Fruit fly (Drosophila melanogaster) whole organism, embryonic: ENCODE data around the gene CG10232.

Experiments
- Antp ChIP-seq: fragments of 200-800 bp; sonication (Bioruptor generic); optimal IDR thresholded peaks from 3 replicates; lab custom pipeline; 2016; ENCODE audit warnings: missing biosample characterization, missing genetic modification characterization
- Asciz ChIP-seq: fragments of 200-800 bp; sonication (Bioruptor generic); optimal IDR thresholded peaks from 2 replicates; lab custom pipeline; 2017; ENCODE audit warnings: missing biosample characterization, mild to moderate bottlenecking, missing genetic modification characterization, missing genetic modification reagents
- C15 ChIP-seq: fragments of 200-800 bp; sonication (Bioruptor generic); IDR thresholded peaks from 3 replicates; pipeline ENCODE4 v1.3.6; 2022; ENCODE audit warnings: missing biosample characterization, missing genetic modification characterization
- CG10267 ChIP-seq: fragments of 200-800 bp; sonication (Bioruptor generic); optimal IDR thresholded peaks from 2 replicates; lab custom pipeline; 2018; ENCODE audit warnings: missing biosample characterization, mild to moderate bottlenecking, missing genetic modification characterization, moderate library complexity
- CG10565 ChIP-seq: fragments of 200-800 bp; sonication (Bioruptor generic); optimal IDR thresholded peaks from 3 replicates; lab custom pipeline; 2016; ENCODE audit warnings: missing biosample characterization, mild to moderate bottlenecking, missing genetic modification characterization
- CG10959 ChIP-seq: fragments of 200-800 bp; sonication (Bioruptor generic); IDR thresholded peaks from 2 replicates; pipeline ENCODE4 v1.3.6; 2022; ENCODE audit warnings: missing biosample characterization, missing genetic modification characterization
- CG10979 ChIP-seq: fragments of 200-800 bp; sonication (Bioruptor generic); optimal IDR thresholded peaks from 2 replicates; lab custom pipeline; 2018; ENCODE audit warnings: missing biosample characterization, mild to moderate bottlenecking, missing genetic modification characterization, moderate library complexity
- CG11723 ChIP-seq: fragments of 200-800 bp; sonication (Bioruptor generic); optimal IDR thresholded peaks from 2 replicates; lab custom pipeline; 2017; ENCODE audit warnings: missing biosample characterization, mild to moderate bottlenecking, missing genetic modification characterization
- CG12071 ChIP-seq: fragments of 200-800 bp; sonication (Bioruptor generic); optimal IDR thresholded peaks from 3 replicates; lab custom pipeline; 2018; ENCODE audit warnings: missing biosample characterization, mild to moderate bottlenecking, missing genetic modification characterization
- CG13123 ChIP-seq: fragments of 200-800 bp; sonication (Bioruptor generic); optimal IDR thresholded peaks from 2 replicates; lab custom pipeline; 2016; ENCODE audit warnings: missing biosample characterization, missing genetic modification characterization
- CG13624 ChIP-seq: fragments of 200-800 bp; sonication (Bioruptor generic); optimal IDR thresholded peaks from 2 replicates; lab custom pipeline; 2016; ENCODE audit warnings: missing biosample characterization, missing genetic modification characterization
- CG13775 ChIP-seq: fragments of 200-800 bp; sonication (Bioruptor generic); optimal IDR thresholded peaks from 3 replicates; lab custom pipeline; 2017; ENCODE audit warnings: missing biosample characterization, mild to moderate bottlenecking, missing genetic modification characterization
- CG2116 ChIP-seq: fragments of 200-800 bp; sonication (Bioruptor generic); optimal IDR thresholded peaks from 3 replicates; lab custom pipeline; 2018; ENCODE audit warnings: missing biosample characterization, mild to moderate bottlenecking, missing genetic modification characterization
- CG2202 ChIP-seq: fragments of 200-800 bp; sonication (Bioruptor generic); optimal IDR thresholded peaks from 2 replicates; lab custom pipeline; 2018; ENCODE audit warnings: missing biosample characterization, mild to moderate bottlenecking, missing genetic modification characterization
- CG31224 ChIP-seq: fragments of 200-800 bp; sonication (Bioruptor generic); IDR thresholded peaks from 2 replicates; pipeline ENCODE4 v1.3.6; 2022; ENCODE audit warnings: missing biosample characterization, missing genetic modification characterization
- CG4328 ChIP-seq: fragments of 200-800 bp; sonication (Bioruptor generic); optimal IDR thresholded peaks from 3 replicates; lab custom pipeline; 2017; ENCODE audit warnings: missing biosample characterization, missing genetic modification reagents, missing genetic modification characterization
- CG4854 ChIP-seq: fragments of 200-800 bp; sonication (Bioruptor generic); optimal IDR thresholded peaks from 2 replicates; lab custom pipeline; 2016; ENCODE audit warnings: missing biosample characterization, missing genetic modification characterization, inconsistent platforms
- CG6654 ChIP-seq: fragments of 200-800 bp; sonication (Bioruptor generic); optimal IDR thresholded peaks from 2 replicates; lab custom pipeline; 2017; ENCODE audit warnings: missing biosample characterization, mild to moderate bottlenecking, missing genetic modification characterization
- CG6765 ChIP-seq: fragments of 200-800 bp; sonication (Bioruptor generic); optimal IDR thresholded peaks from 3 replicates; lab custom pipeline; 2017; ENCODE audit warnings: missing biosample characterization, mild to moderate bottlenecking, missing genetic modification characterization
- CG8281 ChIP-seq: fragments of 200-800 bp; sonication (Bioruptor generic); optimal IDR thresholded peaks from 2 replicates; lab custom pipeline; 2018; ENCODE audit warnings: missing biosample characterization, mild to moderate bottlenecking, missing genetic modification characterization, moderate library complexity
- CG9932 ChIP-seq: fragments of 200-800 bp; sonication (Bioruptor generic); IDR thresholded peaks from 2 replicates; pipeline ENCODE4 v1.3.6; 2022; ENCODE audit warnings: missing biosample characterization, missing genetic modification characterization
- Chrac-16 ChIP-seq: fragments of 200-800 bp; sonication (Bioruptor generic); optimal IDR thresholded peaks from 3 replicates; lab custom pipeline; 2016; ENCODE audit warnings: missing biosample characterization, missing genetic modification characterization
- D19B ChIP-seq: fragments of 200-800 bp; sonication (Bioruptor generic); optimal IDR thresholded peaks from 2 replicates; lab custom pipeline; 2017; ENCODE audit warnings: missing biosample characterization, mild to moderate bottlenecking, missing genetic modification characterization
- Dip2 ChIP-seq: fragments of 200-800 bp; sonication (Bioruptor generic); IDR thresholded peaks from 2 replicates; pipeline ENCODE4 v1.3.6; 2022; ENCODE audit warnings: missing biosample characterization, missing genetic modification characterization
- Fer2 ChIP-seq: fragments of 200-800 bp; sonication (Bioruptor generic); optimal IDR thresholded peaks from 2 replicates; lab custom pipeline; 2018; ENCODE audit warnings: missing biosample characterization, mild to moderate bottlenecking, missing genetic modification characterization, moderate library complexity
- GATAe ChIP-seq: fragments of 200-800 bp; sonication (Bioruptor generic); conservative IDR thresholded peaks from 2 replicates; pipeline ENCODE4 v1.3.6; 2022; ENCODE audit warnings: missing biosample characterization, missing genetic modification characterization
- HLHmδ ChIP-seq: fragments of 200-800 bp; sonication (Bioruptor generic); optimal IDR thresholded peaks from 2 replicates; lab custom pipeline; 2018; ENCODE audit warnings: missing biosample characterization, mild to moderate bottlenecking, missing genetic modification characterization, moderate library complexity
- Lhr ChIP-seq: fragments of 200-800 bp; sonication (Bioruptor generic); optimal IDR thresholded peaks from 3 replicates; lab custom pipeline; 2017; ENCODE audit warnings: mild to moderate bottlenecking, missing biosample characterization, missing genetic modification reagents, missing genetic modification characterization
- MBD-R2 ChIP-seq: fragments of 200-800 bp; sonication (Bioruptor generic); IDR thresholded peaks from 2 replicates; pipeline ENCODE4 v1.3.6; 2022; ENCODE audit warnings: missing biosample characterization, missing genetic modification characterization
- MESR4 ChIP-seq: fragments of 200-800 bp; sonication (Bioruptor generic); optimal IDR thresholded peaks from 2 replicates; lab custom pipeline; 2018; ENCODE audit warnings: missing biosample characterization, mild to moderate bottlenecking, missing genetic modification characterization, moderate library complexity
- Oaz ChIP-seq: fragments of 200-800 bp; sonication (Bioruptor generic); IDR thresholded peaks from 2 replicates; pipeline ENCODE4 v1.3.6; 2022; ENCODE audit warnings: missing biosample characterization, missing genetic modification characterization
- Six4 ChIP-seq: fragments of 200-800 bp; sonication (Bioruptor generic); optimal IDR thresholded peaks from 2 replicates; lab custom pipeline; 2016; ENCODE audit warnings: missing biosample characterization, missing genetic modification characterization
- Sox102F ChIP-seq: fragments of 200-800 bp; sonication (Bioruptor generic); optimal IDR thresholded peaks from 2 replicates; lab custom pipeline; 2018; ENCODE audit warnings: missing biosample characterization, mild to moderate bottlenecking, missing genetic modification characterization, moderate library complexity
- Usf ChIP-seq: fragments of 200-800 bp; sonication (Bioruptor generic); optimal IDR thresholded peaks from 2 replicates; lab custom pipeline; 2017; ENCODE audit warnings: missing genotype, missing biosample characterization, missing genetic modification characterization
- Xrp1 ChIP-seq: fragments of 200-800 bp; sonication (Bioruptor generic); IDR thresholded peaks from 2 replicates; pipeline ENCODE4 v1.3.6; 2022; ENCODE audit warnings: missing biosample characterization, missing genetic modification characterization
- dati ChIP-seq: fragments of 200-800 bp; sonication (Bioruptor generic); IDR thresholded peaks from 2 replicates; pipeline ENCODE4 v1.3.6; 2022; ENCODE audit warnings: missing biosample characterization, missing genetic modification characterization
- dysf ChIP-seq: fragments of 200-800 bp; sonication (Bioruptor generic); IDR thresholded peaks from 3 replicates; pipeline ENCODE4 v1.3.6; 2022; ENCODE audit warnings: missing biosample characterization, missing genetic modification characterization
- ewg ChIP-seq: fragments of 200-800 bp; sonication (Bioruptor generic); optimal IDR thresholded peaks from 3 replicates; lab custom pipeline; 2017; ENCODE audit warnings: mild to moderate bottlenecking, missing biosample characterization, missing genetic modification reagents, missing genetic modification characterization
- exex ChIP-seq: fragments of 200-800 bp; sonication (Bioruptor generic); optimal IDR thresholded peaks from 4 replicates; lab custom pipeline; 2018; ENCODE audit warnings: missing biosample characterization, mild to moderate bottlenecking, missing genetic modification characterization, moderate library complexity
- ind ChIP-seq: fragments of 200-800 bp; sonication (Bioruptor generic); optimal IDR thresholded peaks from 3 replicates; lab custom pipeline; 2016; ENCODE audit warnings: missing biosample characterization, missing genetic modification characterization
- jing ChIP-seq: fragments of 200-800 bp; sonication (Bioruptor generic); optimal IDR thresholded peaks from 2 replicates; lab custom pipeline; 2018; ENCODE audit warnings: missing biosample characterization, mild to moderate bottlenecking, missing genetic modification characterization
- kni ChIP-seq: fragments of 200-800 bp; sonication (Bioruptor generic); optimal IDR thresholded peaks from 3 replicates; lab custom pipeline; 2017; ENCODE audit warnings: mild to moderate bottlenecking, missing biosample characterization, missing genetic modification reagents, missing genetic modification characterization
- lbe ChIP-seq: fragments of 200-800 bp; sonication (Bioruptor generic); optimal IDR thresholded peaks from 2 replicates; lab custom pipeline; 2016; ENCODE audit warnings: missing biosample characterization, mild to moderate bottlenecking, missing genetic modification characterization
- lilli ChIP-seq: fragments of 200-800 bp; sonication (Bioruptor generic); optimal IDR thresholded peaks from 3 replicates; lab custom pipeline; 2016; ENCODE audit warnings: missing biosample characterization, missing genetic modification characterization
- lmd ChIP-seq: fragments of 200-800 bp; sonication (Bioruptor generic); IDR thresholded peaks from 2 replicates; pipeline ENCODE4 v1.3.6; 2022; ENCODE audit warnings: missing biosample characterization, missing genetic modification characterization
- p53 ChIP-seq: fragments of 200-800 bp; sonication (Bioruptor generic); optimal IDR thresholded peaks from 2 replicates; lab custom pipeline; 2016; ENCODE audit warnings: missing biosample characterization, missing genetic modification characterization
- rib ChIP-seq: fragments of 200-800 bp; sonication (Bioruptor generic); IDR thresholded peaks from 2 replicates; pipeline ENCODE4 v1.3.6; 2022; ENCODE audit warnings: missing biosample characterization, missing genetic modification characterization
- sim ChIP-seq: fragments of 200-800 bp; sonication (Bioruptor generic); IDR thresholded peaks from 2 replicates; pipeline ENCODE4 v1.3.6; 2022; ENCODE audit warnings: missing biosample characterization, missing genetic modification characterization
- zen ChIP-seq: fragments of 200-800 bp; sonication (Bioruptor generic); optimal IDR thresholded peaks from 3 replicates; lab custom pipeline; 2018; ENCODE audit warnings: missing biosample characterization, mild to moderate bottlenecking, missing genetic modification characterization, moderate library complexity

Gene CG10232

DNA sequence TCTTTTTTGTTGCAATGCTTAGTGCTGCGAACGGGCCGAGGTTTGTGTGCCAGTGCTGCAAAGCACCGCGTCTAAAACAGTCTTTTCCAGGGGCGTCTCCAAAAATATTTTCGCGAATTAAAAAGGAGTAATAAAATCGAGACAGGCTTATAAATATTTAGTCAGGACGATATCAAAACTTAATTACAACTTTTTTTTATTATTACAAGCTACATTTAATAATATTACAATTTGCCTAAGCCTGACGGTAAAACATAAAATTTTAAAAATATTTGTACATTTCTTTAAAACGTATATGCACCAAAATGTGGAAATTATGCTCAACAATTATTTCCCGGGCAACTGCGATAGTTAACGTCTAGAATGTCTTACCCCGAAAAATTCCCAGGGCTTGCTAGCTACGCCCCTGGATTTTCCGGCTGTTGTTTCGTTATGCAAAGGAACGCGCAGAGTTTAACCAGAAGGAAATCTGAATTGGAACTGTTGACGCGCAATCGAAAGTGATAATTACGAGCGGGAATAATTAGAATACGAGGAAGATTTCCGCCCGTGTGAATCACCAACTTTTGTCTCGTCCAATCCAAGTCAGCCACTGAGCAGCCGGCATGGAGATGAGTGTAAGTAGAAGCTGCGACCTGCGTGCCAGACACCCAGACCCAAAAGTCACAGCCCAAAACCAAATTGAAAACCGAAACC, 36.6 kb upstream of the CG10232 start, which contains the start of the genes PTPMT1 and Hrd3 (continued):
- TF ChIP-seq CG9932 (GFP tag; lab: Robert Waterston, UW) (peak; percentile 97), jing (GFP tag; lab: Kevin White, UChicago) (peak; percentile 93), lilli (GFP tag; lab: Kevin White, UChicago) (peak; percentile 99), CG8281 (tag; lab: Kevin White, UChicago) (peak; percentile 93), Chrac-16 (GFP tag; lab: Kevin White, UChicago) (peak; percentile 98), rib (GFP tag; lab: Robert Waterston, UW) (peak; percentile 91; the same call in 1 of the 2 replicates), CG2116 (peak; percentile 90), kni (GFP tag; lab: Kevin White, UChicago) (peak; percentile 97), lmd (GFP tag; lab: Robert Waterston, UW) (peak; percentile 98), Xrp1 (GFP tag; lab: Robert Waterston, UW) (peak; percentile 97), CG10565 (GFP tag; lab: Kevin White, UChicago) (peak; percentile 92), p53 (GFP tag; lab: Kevin White, UChicago) (peak; percentile 89), C15 (GFP tag; lab: Robert Waterston, UW) (peak; percentile 89; the same call in 2 of the 3 replicates), CG31224 (peak; percentile 90), Dip2 (GFP tag; lab: Robert Waterston, UW) (peak; percentile 70), Lhr (GFP tag; lab: Kevin White, UChicago) (peak; percentile 96), dati (GFP tag; lab: Robert Waterston, UW) (peak; percentile 80), ewg (GFP tag; lab: Kevin White, UChicago) (peak; percentile 96), dysf (GFP tag; lab: Robert Waterston, UW) (peak; percentile 98), GATAe (GFP tag; lab: Robert Waterston, UW) (peak; percentile 88), CG10979 (tag; lab: Kevin White, UChicago) (peak; percentile 98), D19B (peak; percentile 96), exex (tag; lab: Kevin White, UChicago) (peak; percentile 90), CG2202 (tag; lab: Kevin White, UChicago) (peak; percentile 97), lbe (GFP tag; lab: Kevin White, UChicago) (peak; percentile 95), CG6654 (GFP tag; lab: Kevin White, UChicago) (peak; percentile 93), ind (GFP tag; lab: Kevin White, UChicago) (peak; percentile 99), CG6765 (GFP tag; lab: Kevin White, UChicago) (peak; percentile 97), HLHmδ (GFP tag; lab: Kevin White, UChicago) (no peak), MESR4 (GFP tag; lab: Kevin White, UChicago) (peak; percentile 29), CG13624 (GFP tag; lab: Kevin White, UChicago) (peak; percentile 98), CG13775 (peak; percentile 100), CG11723 (GFP tag; lab: Kevin White, UChicago) (peak; percentile 98), Asciz (peak; percentile 97), CG4854 (peak; percentile 97), Oaz (GFP tag; lab: Robert Waterston, UW) (peak; percentile 92), CG12071 (peak; percentile 91), Fer2 (tag; lab: Kevin White, UChicago) (peak; percentile 97), zen (tag; lab: Kevin White, UChicago) (peak; percentile 98), MBD-R2 (peak; percentile 84), Sox102F (peak; percentile 98), sim (GFP tag; lab: Robert Waterston, UW) (peak; percentile 89), Usf (peak; percentile 99), Six4 (GFP tag; lab: Kevin White, UChicago) (peak; percentile 98), CG10959 (peak; percentile 92), Antp (GFP tag; lab: Kevin White, UChicago) (peak; percentile 96), CG13123 (GFP tag; lab: Kevin White, UChicago) (peak; percentile 96), CG10267 (tag; lab: Kevin White, UChicago) (peak; percentile 98), CG4328 (GFP tag; lab: Kevin White, UChicago) (peak; percentile 99)
